Fruit fly (Drosophila melanogaster) S2 (cell line): ENCODE data around the gene grsm.

Experiments
- CG8478 ChIP-seq: fragments of >200 bp; optimal IDR thresholded peaks from 2 replicates; lab custom pipeline; 2018
- CTCF ChIP-seq, 2 experiments: fragments of >200 bp; optimal IDR thresholded peaks; 2 replicates each; lab custom pipeline; 2018

grsm gene

DNA sequence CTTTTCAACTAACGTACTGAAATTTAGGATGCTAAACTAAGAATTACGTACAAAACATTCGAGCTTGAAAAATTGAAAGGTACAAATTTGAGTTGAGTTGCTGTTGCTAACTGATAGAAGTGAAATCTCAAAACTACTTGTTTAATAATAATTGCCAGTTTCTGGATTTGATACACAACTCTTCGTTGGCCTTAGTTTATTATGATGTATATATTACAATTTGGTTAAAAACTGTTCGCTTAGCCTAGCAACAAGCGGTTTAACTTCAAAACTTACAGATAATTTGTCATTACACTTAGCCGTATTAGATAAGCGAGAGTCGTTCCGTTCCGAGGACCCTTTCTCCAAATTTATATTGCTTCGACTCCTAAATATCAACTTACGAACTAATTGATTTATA is at the start of gene grsm, which contains the start of gene CG14384:
TSS of gene grsm (minus strand) at position 101 of the 400 bp plus-strand sequence.
TSS of gene CG14384 (minus strand) at position 101 of the 400 bp plus-strand sequence.
- no peak for TF ChIP-seq CG8478 (lab: Kevin White, UChicago)
- no peak for TF ChIP-seq CTCF (optimal IDR thresholded peaks at IDR 0.05; lab: Kevin White, UChicago)

- TF ChIP-seq CTCF (optimal IDR thresholded peaks at IDR 0.05; lab: Kevin White, UChicago) (no peak), CG8478 (lab: Kevin White, UChicago) (no peak)
These were observed 48.6 kb upstream of the grsm start for dm6 chr3R:13015811-13016766.

dm6 chr3R:13015402-13015801 is 47.9 kb upstream of the grsm start:
- no peak for TF ChIP-seq CG8478 (lab: Kevin White, UChicago)
- TF ChIP-seq CTCF (optimal IDR thresholded peaks at IDR 0.05; lab: Kevin White, UChicago), result no peak

- TF ChIP-seq CTCF (optimal IDR thresholded peaks at IDR 0.05; lab: Kevin White, UChicago) (no peak), CG8478 (lab: Kevin White, UChicago) (no peak)
These were observed 46.8 kb upstream of the grsm start for dm6 chr3R:13014168-13014881.

DNA sequence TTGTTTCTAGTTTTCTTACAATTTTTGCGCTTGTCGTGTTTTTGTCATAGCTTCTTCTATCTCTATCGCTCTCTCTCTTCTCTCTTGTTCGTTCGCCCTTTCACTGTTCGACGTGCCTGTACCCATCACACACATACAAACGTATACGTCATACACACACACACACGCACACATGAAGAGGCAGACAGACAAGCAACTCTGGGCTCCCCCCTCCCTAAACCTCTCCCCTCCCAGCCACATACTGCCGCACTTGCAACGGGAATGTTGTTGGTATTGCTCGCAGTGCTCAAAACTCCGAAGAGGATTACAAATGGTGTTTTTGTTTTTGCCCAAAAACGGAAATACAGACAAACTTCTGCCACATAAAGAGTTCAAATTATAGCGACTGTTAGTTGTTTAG is 45.5 kb upstream of the grsm start:
- TF ChIP-seq CG8478 (lab: Kevin White, UChicago) (no peak), CTCF (optimal IDR thresholded peaks at IDR 0.05; lab: Kevin White, UChicago) (no peak)

- TF ChIP-seq CG8478 (lab: Kevin White, UChicago) (no peak), CTCF (optimal IDR thresholded peaks at IDR 0.05; lab: Kevin White, UChicago) (no peak)
These were observed 44.8 kb upstream of the grsm start for dm6 chr3R:13012351-13012750.

dm6 chr3R:13011621-13011963 is 44.1 kb upstream of the grsm start, which contains the start of gene CtBP:
Gene CtBP, plus strand, starts transcription at chr3R:13011649.
- no peak for TF ChIP-seq CG8478 (lab: Kevin White, UChicago)

dm6 chr3R:13010905-13011620 is 43.6 kb upstream of the grsm start, which contains the start of gene CG8031:
Gene CG8031, minus strand, starts transcription at chr3R:13011310.
- TF ChIP-seq CG8478 (lab: Kevin White, UChicago), result no peak
- TF ChIP-seq CTCF (optimal IDR thresholded peaks at IDR 0.05; lab: Kevin White, UChicago), result no peak

DNA sequence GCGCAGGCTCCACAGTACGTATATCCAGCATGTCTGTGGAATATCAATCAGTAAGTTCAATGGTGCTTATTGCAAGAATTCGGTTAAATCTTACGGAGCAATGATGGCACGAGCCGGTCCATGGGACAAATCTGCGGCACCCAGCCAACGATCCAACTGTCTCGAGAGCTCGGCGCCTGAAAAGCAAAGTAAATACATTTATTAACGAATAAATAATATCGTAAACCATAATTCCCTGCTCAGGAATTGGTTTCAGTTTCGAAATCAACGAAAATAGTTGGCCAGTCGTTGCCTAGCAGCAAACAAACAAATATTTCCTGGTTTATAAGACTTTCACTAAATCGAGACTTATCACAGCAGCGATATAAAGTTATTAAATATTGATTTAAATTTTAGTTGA is 42.1 kb upstream of the grsm start, which contains the start of gene CG11656:
TSS of gene CG11656 (plus strand) at position 301 of the 400 bp plus-strand sequence.
- TF ChIP-seq CG8478 (lab: Kevin White, UChicago) (no peak), CTCF (optimal IDR thresholded peaks at IDR 0.05; lab: Kevin White, UChicago) (no peak)

- no peak for TF ChIP-seq CG8478 (lab: Kevin White, UChicago)
- no peak for TF ChIP-seq CTCF (optimal IDR thresholded peaks at IDR 0.05; lab: Kevin White, UChicago)
These were observed 30.7 kb upstream of the grsm start for dm6 chr3R:12998234-12998591.

DNA sequence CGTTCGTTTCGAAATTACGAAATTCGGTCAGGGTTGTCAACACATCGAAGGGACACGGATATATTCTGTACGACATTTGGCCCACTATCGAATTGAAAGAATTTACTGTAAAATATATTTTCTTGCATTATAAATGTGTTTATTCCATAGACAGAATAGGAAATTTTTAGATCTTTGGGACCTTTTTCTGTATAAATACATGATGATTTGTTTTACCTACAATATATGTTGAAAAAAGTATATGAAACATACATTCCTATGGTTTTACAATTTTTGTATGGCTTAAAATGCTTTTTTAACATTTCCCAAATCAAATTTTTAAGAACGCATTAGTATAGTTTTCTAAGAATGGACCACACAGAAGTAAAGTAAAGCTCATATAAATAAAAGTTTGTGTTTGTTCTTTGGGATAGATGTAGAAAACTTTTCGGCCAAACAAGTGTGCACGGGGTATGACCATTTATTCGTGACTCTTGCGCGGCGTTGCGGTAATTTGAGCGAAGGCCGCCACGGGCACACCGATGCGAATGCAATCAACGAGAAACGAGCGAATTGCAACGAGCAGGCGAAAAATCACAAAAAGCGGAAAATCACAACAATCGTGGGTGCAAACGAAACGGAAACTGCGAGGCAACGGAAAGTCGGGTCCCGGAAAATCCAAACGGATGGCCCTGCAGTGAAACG is 30.2 kb upstream of the grsm start, which contains the start of the genes CG17327, CG44194 and CG7518:
TSS of gene CG17327 (minus strand) at position 177 of the 684 bp plus-strand sequence.
TSS of gene CG44194 (minus strand) at position 177 of the 684 bp plus-strand sequence.
TSS of gene CG7518 (plus strand) at position 540 of the 684 bp plus-strand sequence.
- TF ChIP-seq CTCF (optimal IDR thresholded peaks at IDR 0.05; lab: Kevin White, UChicago) (no peak), CG8478 (lab: Kevin White, UChicago) (no peak)

DNA sequence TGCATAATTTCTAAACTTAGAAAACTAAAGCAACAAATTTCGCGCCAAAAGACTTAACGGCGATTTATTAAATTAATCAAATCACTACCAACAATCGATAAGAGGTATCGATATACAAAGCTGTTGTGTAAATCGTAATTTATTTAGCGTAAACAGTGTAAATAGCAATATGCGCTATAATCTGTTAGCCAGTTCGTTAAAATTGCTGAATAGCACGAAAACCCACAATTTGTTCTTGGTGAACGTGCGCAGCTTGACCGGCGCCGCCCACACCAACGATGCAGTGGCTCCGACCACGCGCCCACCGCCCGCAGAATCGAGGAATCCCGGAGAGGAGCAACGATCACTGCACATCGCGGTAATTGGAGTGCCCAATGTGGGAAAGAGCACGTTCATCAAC is 28.0 kb upstream of the grsm start, which contains the start of gene CG7488:
TSS of gene CG7488 (plus strand) at position 99 of the 400 bp plus-strand sequence.
- TF ChIP-seq CTCF (optimal IDR thresholded peaks at IDR 0.05; lab: Kevin White, UChicago), result no peak
- TF ChIP-seq CG8478 (lab: Kevin White, UChicago), result no peak

DNA sequence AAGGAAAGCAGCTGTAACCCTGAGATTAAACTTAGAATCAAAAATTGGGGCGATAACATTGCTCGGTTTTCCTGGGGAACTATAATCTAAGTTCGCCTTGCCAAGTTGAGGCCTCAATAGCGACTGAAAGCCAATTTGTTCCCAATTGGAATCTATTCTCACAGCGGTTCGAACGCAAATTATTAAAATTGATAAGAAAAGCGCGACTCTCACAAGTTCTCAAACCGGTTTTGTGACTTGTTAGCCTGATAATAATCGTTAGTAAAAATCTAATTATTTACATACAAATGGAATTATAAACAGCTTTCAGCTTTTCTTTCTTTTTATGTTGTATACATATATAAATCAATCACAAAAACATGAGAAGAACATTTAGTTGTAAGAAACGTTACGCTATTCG is 27.5 kb upstream of the grsm start, which contains the start of gene yellow-f2:
TSS of gene yellow-f2 (minus strand) at position 101 of the 400 bp plus-strand sequence.
- TF ChIP-seq CTCF (optimal IDR thresholded peaks at IDR 0.05; lab: Kevin White, UChicago), result no peak
- TF ChIP-seq CG8478 (lab: Kevin White, UChicago), result no peak
